Fruit fly (Drosophila melanogaster): ENCODE results near the gene CG3473.
A peak's percentile ranks its signal among the peaks of the same experiment; 100 is the strongest.

CG3473 gene

DNA sequence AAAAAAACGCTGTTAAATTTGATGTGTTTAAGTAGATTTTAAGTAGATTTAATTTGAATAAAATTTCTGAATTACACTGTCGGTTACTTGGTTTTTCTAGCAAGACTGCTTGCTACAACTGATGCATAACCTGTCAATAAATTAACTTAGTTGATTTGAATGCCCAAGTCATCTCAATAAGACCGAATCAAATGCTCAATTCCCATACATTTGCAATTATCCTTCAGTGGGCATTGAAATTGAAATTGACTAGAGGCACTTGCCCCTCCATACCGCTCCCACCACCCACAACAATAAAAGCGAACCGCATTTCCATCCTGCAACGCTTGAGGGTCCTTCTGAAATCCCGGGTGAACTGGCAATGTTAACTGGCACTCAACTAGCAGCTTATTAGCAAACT, at the start of gene CG3473:
Gene CG3473, minus strand, starts transcription at position 101 of the 400 bp plus-strand sequence.
- TF ChIP-seq CTCF (optimal IDR thresholded peaks at IDR 0.05) (no peak), CG8478 (optimal IDR thresholded peaks at IDR 0.05) (no peak)

DNA sequence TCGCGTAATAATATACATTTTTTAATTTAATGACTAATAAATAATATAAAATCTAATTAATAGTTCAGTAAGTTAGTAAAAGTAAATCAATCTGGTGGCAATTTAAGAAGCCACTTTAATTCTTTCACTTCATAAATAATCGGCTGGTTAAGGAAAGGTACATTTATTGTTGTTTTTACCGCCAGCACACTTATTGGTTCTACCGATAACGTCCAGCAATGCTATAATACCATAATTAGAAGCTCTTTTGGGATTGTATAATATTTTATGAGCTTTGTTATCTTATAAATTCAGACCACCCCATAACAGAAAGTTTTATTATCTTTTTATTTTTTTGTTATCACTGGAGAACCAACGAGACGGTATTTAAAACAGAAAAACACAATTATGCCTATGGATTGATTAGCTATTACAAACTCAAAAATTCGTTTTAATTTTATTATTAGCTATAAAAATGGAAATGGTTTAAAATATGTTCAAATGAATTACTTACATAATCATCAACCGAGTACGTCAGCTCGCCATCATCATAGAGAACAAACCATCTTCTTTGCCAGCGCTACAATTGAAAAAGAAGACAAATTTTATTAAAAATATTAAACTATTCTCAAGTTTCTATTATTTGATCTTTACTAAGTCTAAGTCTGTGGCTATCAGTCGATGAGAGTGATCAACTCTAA, 48.0 kb upstream of the CG3473 start:
- TF ChIP-seq CTCF (optimal IDR thresholded peaks at IDR 0.05): no peak
- TF ChIP-seq CG8478 (optimal IDR thresholded peaks at IDR 0.05): no peak

DNA sequence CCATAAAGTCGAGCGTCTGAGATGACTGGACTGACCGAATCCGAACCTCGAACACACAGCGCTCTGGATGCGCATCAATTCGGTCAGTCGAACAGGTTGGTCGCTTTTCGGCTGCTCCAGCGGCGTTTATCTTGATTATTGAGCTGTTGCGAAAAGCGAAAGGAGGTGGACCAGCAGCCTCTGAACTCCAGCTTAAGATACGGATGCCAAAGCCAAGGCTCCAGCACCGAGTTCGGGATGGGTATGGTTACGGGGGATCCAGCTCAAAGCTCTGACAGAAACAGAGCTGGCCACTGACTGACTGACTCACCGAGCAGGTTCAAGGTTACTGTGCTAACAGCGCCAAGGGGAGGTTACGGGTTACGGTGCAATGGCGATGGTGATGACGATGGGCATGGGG, 42.6 kb upstream of the CG3473 start:
- no peak for TF ChIP-seq CG8478 (optimal IDR thresholded peaks at IDR 0.05)
- no peak for TF ChIP-seq CTCF (optimal IDR thresholded peaks at IDR 0.05)

DNA sequence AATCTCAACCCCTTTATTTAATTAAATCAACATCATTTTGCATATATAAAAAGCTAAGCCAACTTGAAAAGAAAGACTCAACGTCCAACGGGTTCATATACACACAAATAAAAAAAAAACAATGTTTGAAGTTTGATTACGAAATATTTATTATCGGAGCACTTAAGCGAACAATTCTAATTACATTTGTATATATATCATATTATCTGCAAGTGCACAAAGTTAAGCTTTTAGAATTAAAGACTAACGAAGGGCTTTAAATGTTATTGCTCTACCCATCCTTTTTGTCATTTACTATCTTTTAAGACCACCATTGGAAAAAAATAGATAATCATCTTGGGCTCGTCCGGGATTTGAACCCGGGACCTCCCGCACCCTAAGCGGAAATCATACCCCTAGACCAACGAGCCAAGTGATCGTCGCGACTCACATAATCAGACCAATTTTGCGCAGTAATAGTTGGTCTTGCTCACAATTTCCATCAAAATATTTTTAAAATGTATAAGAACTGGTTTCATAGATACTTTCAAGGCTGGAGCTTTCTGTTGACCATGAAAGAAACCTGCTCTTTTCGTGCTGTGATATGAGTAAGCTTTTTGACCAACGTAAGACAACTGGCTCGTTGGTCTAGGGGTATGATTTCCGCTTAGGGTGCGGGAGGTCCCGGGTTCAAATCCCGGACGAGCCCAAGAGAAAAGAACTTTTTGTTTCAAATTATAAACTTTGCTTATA, 35.7 kb upstream of the CG3473 start:
- TF ChIP-seq CTCF (optimal IDR thresholded peaks at IDR 0.05): no peak
- TF ChIP-seq CG8478 (optimal IDR thresholded peaks at IDR 0.05): no peak

DNA sequence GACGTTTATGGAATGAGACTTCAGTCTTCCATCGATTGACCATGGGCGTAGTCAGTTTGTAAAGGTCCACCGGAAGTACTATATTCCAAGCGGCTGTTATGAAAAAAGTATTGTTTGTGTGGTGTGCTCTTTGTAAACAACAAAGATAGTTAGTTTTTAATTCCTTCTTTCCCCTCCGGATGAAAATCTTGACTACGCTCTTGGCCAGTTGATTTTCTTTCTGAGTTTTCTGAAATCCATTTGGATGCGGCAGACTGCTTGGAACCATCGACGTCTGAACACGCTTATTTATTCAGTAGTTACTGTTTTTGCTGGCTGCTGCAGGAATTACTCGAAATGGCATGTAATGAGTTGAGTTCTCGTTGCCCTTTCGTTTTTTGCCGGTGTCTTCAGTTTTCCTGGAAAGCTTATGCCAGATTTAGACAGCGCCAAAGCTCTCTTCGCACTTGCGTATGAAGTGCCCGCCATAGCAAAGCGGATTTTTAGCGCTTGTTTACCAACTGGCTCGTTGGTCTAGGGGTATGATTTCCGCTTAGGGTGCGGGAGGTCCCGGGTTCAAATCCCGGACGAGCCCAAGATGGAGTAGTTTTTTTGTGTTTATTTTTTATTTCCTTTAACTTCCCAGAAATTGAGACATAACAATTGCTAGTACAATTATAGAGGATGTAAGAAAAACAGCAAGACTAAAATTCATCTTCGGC, 35.0 kb upstream of the CG3473 start:
- TF ChIP-seq CTCF (optimal IDR thresholded peaks at IDR 0.05) (no peak), CG8478 (optimal IDR thresholded peaks at IDR 0.05) (no peak)

DNA sequence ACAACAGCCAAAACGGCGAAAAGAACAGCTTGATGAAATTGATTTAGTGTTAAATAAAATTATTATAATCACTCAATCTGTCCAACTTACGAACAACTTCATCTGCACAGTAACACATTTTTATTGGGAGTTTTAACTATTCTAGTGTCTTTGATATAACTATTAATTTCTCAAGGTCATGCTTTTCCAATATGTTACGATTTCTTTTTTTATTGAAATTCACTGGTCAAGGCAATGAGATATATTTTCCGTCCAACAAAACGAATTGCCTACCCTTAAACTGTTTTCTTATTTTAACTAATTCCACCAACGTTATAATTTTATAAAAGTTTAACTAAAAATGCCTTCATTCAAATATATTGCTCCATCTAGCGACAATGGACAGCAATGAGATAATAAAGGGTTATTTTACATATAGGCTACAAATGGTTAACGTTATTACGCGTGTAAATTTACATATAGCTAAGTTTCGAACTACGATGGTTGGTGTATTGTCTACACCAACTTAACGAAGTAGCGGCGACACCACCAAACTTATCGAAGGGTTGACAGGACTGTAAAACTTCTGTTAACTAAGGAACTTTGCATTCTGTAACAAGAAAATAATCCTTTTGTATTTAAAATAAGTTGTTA, 25.2 kb upstream of the CG3473 start:
- peak; percentile 94 to 96 for TF ChIP-seq CTCF (optimal IDR thresholded peaks at IDR 0.05)
- no peak for TF ChIP-seq CG8478 (optimal IDR thresholded peaks at IDR 0.05)

DNA sequence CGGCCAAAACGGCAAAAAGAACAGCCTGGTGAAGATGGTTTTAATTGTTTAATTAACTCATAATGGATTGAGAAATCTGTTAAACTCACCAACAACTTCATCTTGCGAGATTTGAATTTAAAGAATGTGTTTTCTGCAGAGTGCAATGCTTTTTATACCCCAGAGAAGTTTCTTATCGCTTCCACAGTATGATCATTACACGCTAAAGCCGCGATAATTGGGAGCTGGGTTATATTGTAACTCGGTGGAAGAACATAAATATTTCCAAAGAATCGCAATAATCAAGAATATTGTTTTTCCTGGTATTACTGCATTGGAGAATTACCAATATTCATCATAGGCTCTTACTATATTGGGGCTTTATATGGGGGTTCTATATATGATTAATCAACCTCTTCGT, 24.6 kb upstream of the CG3473 start, which contains the start of gene CG42680:
Gene CG42680, minus strand, starts transcription at position 101 of the 400 bp plus-strand sequence.
- TF ChIP-seq CTCF (optimal IDR thresholded peaks at IDR 0.05) (no peak), CG8478 (optimal IDR thresholded peaks at IDR 0.05) (no peak)

DNA sequence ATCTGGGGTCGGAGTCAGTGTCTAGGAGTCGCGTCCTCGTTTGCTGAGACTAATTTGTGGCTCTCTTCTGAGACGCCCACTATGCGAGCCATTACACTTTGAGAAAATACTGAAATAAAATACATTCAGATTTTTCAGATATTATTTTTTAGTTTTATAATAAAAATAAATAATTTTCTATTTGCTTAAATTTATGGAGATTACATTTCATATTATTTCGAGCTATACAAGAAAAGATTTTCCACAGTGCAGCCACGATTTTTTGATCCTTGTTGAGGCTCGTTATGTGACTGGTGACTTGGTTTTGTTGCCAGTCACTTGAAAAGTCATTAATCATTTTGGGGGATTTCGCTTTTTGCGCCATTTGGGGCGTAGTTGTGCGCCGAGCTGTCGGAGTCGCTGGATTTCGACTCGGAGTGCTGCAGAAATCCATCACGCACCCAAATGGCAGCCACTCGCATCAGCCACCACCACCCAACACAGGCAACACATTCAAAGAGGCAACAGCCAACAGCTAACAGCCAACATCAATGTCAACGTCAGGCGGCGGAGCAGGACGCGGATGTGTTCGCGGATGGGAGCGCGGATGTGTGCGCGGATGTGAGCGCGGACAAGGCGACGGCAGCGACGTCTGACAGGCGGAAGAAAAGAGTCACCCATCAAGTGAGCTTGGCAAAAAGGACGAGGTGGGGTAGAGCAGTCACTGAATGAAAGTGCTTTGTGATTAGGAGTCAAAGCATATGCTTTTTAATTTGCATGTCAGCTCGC, 23.4 kb upstream of the CG3473 start:
- TF ChIP-seq CG8478 (optimal IDR thresholded peaks at IDR 0.05) (no peak), CTCF (optimal IDR thresholded peaks at IDR 0.05) (peak in 1 of 2 experiments; percentile 14)

DNA sequence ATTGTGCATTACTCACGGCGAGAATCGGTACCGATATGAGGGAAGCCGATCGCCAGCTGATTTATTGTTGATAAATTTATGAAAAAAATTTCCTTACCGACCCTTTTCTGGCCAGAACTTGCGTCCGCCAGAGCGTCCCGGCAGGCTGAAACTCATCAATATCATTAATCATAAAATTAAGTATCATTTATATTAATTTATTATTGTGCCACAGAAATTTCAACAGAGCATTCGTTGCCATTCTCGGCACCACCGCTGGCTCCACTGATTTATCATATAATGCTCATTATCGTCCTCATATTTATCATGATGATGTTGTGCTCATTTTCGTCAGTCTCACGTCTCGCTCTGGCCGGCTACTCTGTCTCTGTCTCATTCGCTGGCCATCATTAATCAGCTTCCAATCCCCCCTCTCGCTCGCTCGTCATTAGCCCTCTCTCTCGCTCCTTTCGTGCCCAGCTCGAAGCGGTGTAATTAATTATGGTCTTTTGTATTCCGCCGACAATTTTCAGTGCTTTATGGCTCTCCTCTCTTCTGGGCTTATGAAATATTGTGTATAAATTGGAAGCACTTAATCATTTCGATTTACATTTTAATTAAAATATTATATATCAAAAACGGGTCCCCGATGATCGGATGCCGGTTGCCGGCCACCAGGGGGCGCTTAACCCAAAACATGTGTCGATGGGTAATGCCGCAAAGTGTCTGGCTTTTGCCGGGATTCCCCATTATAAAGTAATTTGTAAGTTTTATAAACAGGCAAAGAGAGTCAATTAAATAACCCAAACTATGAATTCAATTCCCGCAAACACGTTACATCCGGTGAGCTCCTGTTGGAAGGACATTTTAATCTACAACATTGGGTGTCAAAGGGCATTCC, 17.4 kb upstream of the CG3473 start:
- no peak for TF ChIP-seq CG8478 (optimal IDR thresholded peaks at IDR 0.05)
- peak in 1 of 2 experiments; percentile 71 for TF ChIP-seq CTCF (optimal IDR thresholded peaks at IDR 0.05)

DNA sequence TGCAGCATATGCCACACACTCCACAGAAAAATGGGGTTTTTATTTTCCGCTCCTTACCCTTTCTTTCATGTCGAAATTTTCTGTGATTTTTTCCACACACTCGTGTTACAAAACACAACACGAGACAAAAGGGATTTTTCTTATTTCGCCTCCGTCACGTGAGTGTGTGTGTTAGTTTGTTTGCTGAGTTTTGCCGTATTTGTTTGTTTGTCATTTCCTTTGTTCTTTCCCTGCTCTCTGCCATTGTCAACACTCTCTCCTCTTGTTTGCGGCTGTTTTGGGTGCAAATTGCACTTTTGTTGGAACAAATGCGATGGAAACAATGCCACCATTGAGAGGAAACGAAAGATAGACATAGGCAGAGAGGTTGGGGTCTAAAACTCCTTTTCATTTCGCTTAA, 15.9 kb upstream of the CG3473 start:
- TF ChIP-seq CG8478 (optimal IDR thresholded peaks at IDR 0.05) (no peak), CTCF (optimal IDR thresholded peaks at IDR 0.05) (no peak)

DNA sequence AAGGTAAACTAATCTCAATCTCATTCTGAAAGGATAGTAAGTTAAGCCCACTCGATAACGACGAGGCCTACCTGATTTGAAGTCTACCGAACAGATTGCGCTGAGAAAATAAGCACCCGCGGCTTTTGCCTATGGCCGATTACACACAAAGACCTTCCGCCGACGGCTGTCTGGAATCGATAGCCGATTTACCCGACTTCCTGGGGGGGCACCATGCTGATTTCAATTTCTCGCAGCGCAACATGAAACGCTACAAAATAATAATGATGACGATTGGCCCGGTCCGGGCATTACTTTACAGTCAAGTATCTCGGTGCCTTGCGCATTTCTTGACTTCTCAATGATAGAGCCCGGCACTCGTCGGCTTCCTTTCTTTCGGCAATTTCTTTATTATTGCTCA, 13.6 kb upstream of the CG3473 start:
- TF ChIP-seq CG8478 (optimal IDR thresholded peaks at IDR 0.05) (no peak), CTCF (optimal IDR thresholded peaks at IDR 0.05) (no peak)

DNA sequence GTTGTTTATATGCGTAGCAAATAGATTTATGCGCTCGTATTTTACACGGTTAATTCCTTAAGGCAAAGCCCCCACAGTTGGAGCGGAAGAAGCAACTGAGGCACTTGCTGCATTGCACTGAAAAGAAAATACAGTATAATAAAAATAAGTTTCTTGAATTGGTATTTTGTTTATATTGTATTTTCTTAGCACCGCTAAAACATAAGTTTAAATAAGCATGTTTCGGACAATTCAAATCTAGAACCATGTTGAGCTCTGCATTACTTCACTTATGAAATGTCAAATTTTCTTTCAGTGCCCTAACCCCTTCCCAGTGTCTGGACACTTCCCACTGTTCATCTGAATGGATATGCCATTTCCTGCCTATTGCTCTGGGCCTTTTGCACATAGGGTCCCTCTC, 11.3 kb upstream of the CG3473 start:
- no peak for TF ChIP-seq CG8478 (optimal IDR thresholded peaks at IDR 0.05)
- no peak for TF ChIP-seq CTCF (optimal IDR thresholded peaks at IDR 0.05)

DNA sequence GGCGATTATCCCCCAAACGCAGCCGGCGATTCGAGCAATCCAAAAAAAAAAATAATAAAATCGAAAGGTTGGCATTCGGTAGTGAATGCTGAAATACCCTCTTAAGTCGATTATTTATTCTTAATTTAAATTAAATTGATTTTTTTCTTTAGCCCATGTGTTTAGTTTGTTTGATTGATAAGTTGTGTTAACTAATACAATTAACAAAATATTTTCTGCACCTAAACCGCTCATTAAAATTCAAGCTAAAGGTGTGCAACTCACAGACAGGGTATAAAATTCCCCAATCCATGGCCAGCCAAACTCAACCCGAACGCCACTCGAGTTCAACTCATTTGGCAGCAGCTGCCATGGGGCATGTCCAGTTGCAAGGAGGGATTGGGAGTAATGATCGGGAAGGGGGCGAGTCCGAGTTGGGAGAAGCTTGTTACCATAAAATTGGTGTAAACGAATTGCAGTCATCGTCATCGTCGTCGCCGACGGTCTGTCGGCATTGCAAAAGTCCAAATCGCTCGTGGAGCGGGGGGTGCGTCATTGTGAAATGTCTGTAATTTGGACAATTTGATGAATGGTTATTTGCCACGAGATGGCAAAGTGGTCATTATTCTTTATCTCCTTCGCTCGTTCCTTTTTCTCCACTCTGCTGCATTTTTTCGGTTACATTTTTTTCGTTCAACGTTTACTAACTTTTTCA, 9.8 kb upstream of the CG3473 start:
- TF ChIP-seq CTCF (optimal IDR thresholded peaks at IDR 0.05) (no peak), CG8478 (optimal IDR thresholded peaks at IDR 0.05) (no peak)
